Worm (Caenorhabditis elegans) whole organism, L2 larva: ENCODE results near the gene sid-3.

Source experiments
- F13H6.1 ChIP-seq: sonication (generic microtip); optimal IDR thresholded peaks from 2 replicates; lab custom pipeline; 2016; ENCODE audit warnings: missing genetic modification characterization, missing compliant biosample characterization
- blmp-1 ChIP-seq: sonication (generic microtip); optimal IDR thresholded peaks from 2 replicates; lab custom pipeline; 2017; ENCODE audit warnings: missing genetic modification characterization, mild to moderate bottlenecking, missing compliant biosample characterization, antibody characterized with exemption, moderate library complexity; ENCODE audit not compliant: insufficient read depth
- gmeb-1 ChIP-seq: fragments of 150-350 bp; optimal IDR thresholded peaks from 2 replicates; lab custom pipeline; 2014; ENCODE audit warnings: missing biosample characterization, missing genetic modification characterization
- nhr-6 ChIP-seq: fragments of 150-350 bp; optimal IDR thresholded peaks from 2 replicates; lab custom pipeline; 2014; ENCODE audit warnings: missing biosample characterization, missing genetic modification characterization
- peb-1 ChIP-seq: fragments of 150-350 bp; optimal IDR thresholded peaks from 2 replicates; lab custom pipeline; 2014; ENCODE audit warnings: missing biosample characterization, missing genetic modification characterization
- unc-62 ChIP-seq: fragments of 150-350 bp; optimal IDR thresholded peaks from 2 replicates; lab custom pipeline; 2014; ENCODE audit warnings: missing biosample characterization, missing genetic modification reagents, missing genetic modification characterization

DNA sequence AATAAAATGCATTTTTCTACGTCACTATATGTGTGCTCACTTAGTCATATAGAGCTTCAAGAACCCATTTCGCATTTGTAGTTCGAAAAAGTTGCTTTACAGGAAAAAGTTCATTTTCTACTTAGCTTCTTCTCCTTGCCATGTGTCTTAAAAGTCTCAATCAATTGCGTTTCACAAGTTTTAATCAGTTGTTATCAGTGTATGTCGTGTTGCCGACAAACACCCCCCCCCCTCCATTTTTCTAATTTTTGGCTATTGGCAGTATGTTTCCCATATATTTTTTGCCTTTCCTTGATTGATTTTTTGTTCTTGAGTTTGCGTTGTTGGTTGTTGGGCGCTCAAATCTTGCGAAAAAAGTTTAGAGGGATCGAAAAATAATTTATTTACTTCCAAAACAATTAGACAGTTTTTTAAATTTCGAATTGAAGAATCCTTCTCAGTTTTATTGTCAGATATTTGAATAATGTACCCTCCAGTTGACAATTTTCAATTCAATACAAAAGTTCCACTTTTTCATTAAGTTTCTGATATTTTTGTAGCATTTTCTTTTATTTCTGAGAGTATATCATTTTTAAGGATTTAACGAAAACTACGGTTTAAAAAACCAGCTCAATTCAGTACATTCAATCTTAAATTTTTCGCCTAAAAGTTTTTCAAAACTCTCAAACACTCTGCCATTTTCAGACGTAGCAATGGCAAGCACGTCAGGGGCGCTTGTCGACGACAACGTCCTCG is at the start of gene sid-3:
- TF ChIP-seq peb-1 (tag; lab: Kevin White, UChicago) = no peak
- no peak for TF ChIP-seq unc-62 (GFP tag; lab: Kevin White, UChicago)
- no peak for TF ChIP-seq nhr-6
- TF ChIP-seq gmeb-1 (tag; lab: Kevin White, UChicago) = no peak
- TF ChIP-seq blmp-1 (tag; lab: Kevin White, UChicago) = no peak
- no peak for TF ChIP-seq F13H6.1 (tag; lab: Kevin White, UChicago)
